Worm (Caenorhabditis elegans): Measurements from ENCODE around the gene C26D10.6.

The C26D10.6 gene

DNA sequence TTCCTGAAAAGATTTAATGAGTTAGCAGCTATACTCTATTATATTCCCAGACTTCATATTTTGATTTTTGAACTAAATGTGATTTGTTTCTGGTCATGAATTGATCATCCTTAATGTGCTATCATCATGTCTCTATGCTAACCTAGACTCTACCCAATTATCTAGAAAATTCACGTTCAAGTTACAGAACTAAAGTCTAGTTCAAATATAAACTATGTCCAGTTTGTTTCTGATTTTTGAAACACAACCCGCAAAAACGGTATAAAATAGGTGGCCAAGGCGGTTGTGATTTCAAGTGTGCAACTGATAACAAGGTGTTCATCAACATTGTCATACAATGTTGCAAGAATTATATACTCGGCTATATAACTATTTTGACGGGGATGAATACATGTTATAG is 36.3 kb upstream of the C26D10.6 start, which contains the start of gene F49E12.10:
Gene F49E12.10, plus strand, starts transcription at position 301 of the 400 bp plus-strand sequence.
- TF ChIP-seq pqm-1 (tag; optimal IDR thresholded peaks at IDR 0.05), result peak; percentile 25
- no peak for TF ChIP-seq dpl-1 (GFP tag; optimal IDR thresholded peaks at IDR 0.05)
- no peak for TF ChIP-seq tra-1 (GFP tag; IDR thresholded peaks at IDR 0.05)
- TF ChIP-seq nhr-28 (tag; optimal IDR thresholded peaks at IDR 0.05), result peak; percentile 8
- TF ChIP-seq dmd-6 (GFP tag; IDR thresholded peaks at IDR 0.05), result peak; percentile 38; the same call in 1 of the 2 replicates
- no peak for TF ChIP-seq arid-1 (GFP tag; conservative IDR thresholded peaks at IDR 0.05)

DNA sequence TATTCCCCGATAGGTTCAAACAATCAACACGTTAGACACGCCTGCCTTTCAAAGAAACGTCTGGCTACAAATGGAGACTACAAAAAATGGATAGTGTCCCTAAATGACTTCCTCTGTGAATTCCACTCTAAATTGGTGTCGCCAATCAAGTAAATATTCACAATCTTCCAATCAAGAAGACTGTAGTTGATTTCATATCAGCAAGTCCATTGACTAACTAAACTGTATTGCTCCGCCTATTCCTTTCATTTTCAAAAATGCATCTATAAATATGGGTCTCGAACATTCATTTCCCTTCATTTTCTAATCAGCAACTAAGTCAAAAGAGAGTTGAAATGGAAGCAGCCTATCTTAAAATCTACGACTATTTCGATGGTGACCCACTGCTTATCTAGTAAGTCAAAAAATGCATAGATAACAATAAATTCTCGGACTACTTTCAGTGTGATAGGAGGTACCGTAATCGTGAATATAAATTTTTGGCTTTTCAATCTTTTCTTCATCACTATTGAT is 33.6 kb upstream of the C26D10.6 start, which contains the start of gene drd-1:
Gene drd-1, plus strand, starts transcription at position 51 of the 513 bp plus-strand sequence.
- peak; percentile 33 for TF ChIP-seq nhr-102 (tag; optimal IDR thresholded peaks at IDR 0.05)
- peak; percentile 92 for TF ChIP-seq dmd-6 (GFP tag; IDR thresholded peaks at IDR 0.05)
- TF ChIP-seq ceh-32 (tag; optimal IDR thresholded peaks at IDR 0.05; ENCODE audit: poor library complexity), result no peak
- TF ChIP-seq rbr-2 (tag; optimal IDR thresholded peaks at IDR 0.05), result no peak
- no peak for TF ChIP-seq gei-8 (GFP tag; optimal IDR thresholded peaks at IDR 0.05)
- TF ChIP-seq nhr-77 (tag; optimal IDR thresholded peaks at IDR 0.05), result peak; percentile 72
- TF ChIP-seq hlh-11 (tag; optimal IDR thresholded peaks at IDR 0.05), result peak; percentile 84
- no peak for TF ChIP-seq mdt-29 (GFP tag; IDR thresholded peaks at IDR 0.05)
- no peak for TF ChIP-seq F37D6.2 (tag; optimal IDR thresholded peaks at IDR 0.05)
- TF ChIP-seq ZK337.2 (GFP tag; IDR thresholded peaks at IDR 0.05), result no peak
- no peak for TF ChIP-seq zag-1 (tag; optimal IDR thresholded peaks at IDR 0.05)
- no peak for TF ChIP-seq snpc-1.2 (GFP tag; IDR thresholded peaks at IDR 0.05)
- peak in 1 of 2 experiments; percentile 38 for TF ChIP-seq lsy-2 (tag; optimal IDR thresholded peaks at IDR 0.05)
- peak; percentile 11 for TF ChIP-seq mxl-3 (GFP tag; optimal IDR thresholded peaks at IDR 0.05)
- TF ChIP-seq lir-3 (tag; optimal IDR thresholded peaks at IDR 0.05), result no peak
- peak in 1 of 2 experiments; percentile 84 for TF ChIP-seq unc-62 (GFP tag; optimal IDR thresholded peaks at IDR 0.05 in 1 of 2)
- TF ChIP-seq unc-62 (tag; optimal IDR thresholded peaks at IDR 0.05), result no peak
- 0 out of 2 replicates have a peak, but pooled peaks have one; percentile 16 for TF ChIP-seq tra-1 (GFP tag; IDR thresholded peaks at IDR 0.05)
- peak; percentile 92 for TF ChIP-seq nhr-28 (tag; optimal IDR thresholded peaks at IDR 0.05)
- TF ChIP-seq ceh-44 (GFP tag; IDR thresholded peaks at IDR 0.05), result no peak
- no peak for TF ChIP-seq nhr-42 (GFP tag; IDR thresholded peaks at IDR 0.05)
- no peak for TF ChIP-seq dmd-8 (GFP tag; IDR thresholded peaks at IDR 0.05)
- no peak for TF ChIP-seq vab-7 (GFP tag; IDR thresholded peaks at IDR 0.05)
- peak; percentile 56 for TF ChIP-seq nhr-48 (tag; optimal IDR thresholded peaks at IDR 0.05)
- no peak for TF ChIP-seq zip-2 (tag; optimal IDR thresholded peaks at IDR 0.05)
- TF ChIP-seq lin-1 (GFP tag; IDR thresholded peaks at IDR 0.05), result peak; percentile 60; the same call in 1 of the 2 replicates
- no peak for TF ChIP-seq mep-1 (tag; optimal IDR thresholded peaks at IDR 0.05)
- no peak for TF ChIP-seq daf-16 (GFP tag; optimal IDR thresholded peaks at IDR 0.05)
- peak; percentile 61 for TF ChIP-seq daf-16 (tag; optimal IDR thresholded peaks at IDR 0.05)
- no peak for TF ChIP-seq D1046.2 (GFP tag; IDR thresholded peaks at IDR 0.05)
- TF ChIP-seq jun-1 (tag; optimal IDR thresholded peaks at IDR 0.05), result peak; percentile 37
- TF ChIP-seq lim-7 (GFP tag; IDR thresholded peaks at IDR 0.05), result no peak
- peak; percentile 42; the same call in 1 of the 2 replicates for TF ChIP-seq nhr-41 (GFP tag; IDR thresholded peaks at IDR 0.05)
- TF ChIP-seq T20F7.1 (GFP tag; optimal IDR thresholded peaks at IDR 0.05), result no peak
- peak; percentile 99 for TF ChIP-seq pqm-1 (tag; optimal IDR thresholded peaks at IDR 0.05)
- peak; percentile 71 for TF ChIP-seq dve-1 (tag; optimal IDR thresholded peaks at IDR 0.05; ENCODE audit: insufficient read depth)
- no peak for TF ChIP-seq F44E2.7 (GFP tag; IDR thresholded peaks at IDR 0.05)
- TF ChIP-seq daf-12 (tag; optimal IDR thresholded peaks at IDR 0.05), result no peak
- no peak for TF ChIP-seq cey-2 (tag; optimal IDR thresholded peaks at IDR 0.05; ENCODE audit: borderline replicate concordance, insufficient read depth)
- no peak for TF ChIP-seq egl-43 (GFP tag; IDR thresholded peaks at IDR 0.05)
- TF ChIP-seq fos-1 (tag; optimal IDR thresholded peaks at IDR 0.05), result peak; percentile 37
- TF ChIP-seq ztf-7 (tag; optimal IDR thresholded peaks at IDR 0.05), result no peak
- no peak for TF ChIP-seq ama-1 (optimal IDR thresholded peaks at IDR 0.05)
- TF ChIP-seq php-3 (GFP tag; IDR thresholded peaks at IDR 0.05), result peak; percentile 58; the same call in 1 of the 2 replicates
- TF ChIP-seq madf-9 (GFP tag; conservative IDR thresholded peaks at IDR 0.05), result no peak
